Worm (Caenorhabditis elegans) whole organism, L2 larva: Measurements from ENCODE around the gene F19B6.3.

Experiments
- ama-1 ChIP-seq: fragments of 150-350 bp; optimal IDR thresholded peaks from 2 replicates; lab custom pipeline; 2018; ENCODE audit warnings: inconsistent platforms
- fos-1 ChIP-seq: fragments of 150-350 bp; optimal IDR thresholded peaks from 2 replicates; lab custom pipeline; 2014; ENCODE audit warnings: missing biosample characterization, missing genetic modification characterization
- gmeb-1 ChIP-seq: fragments of 150-350 bp; optimal IDR thresholded peaks from 2 replicates; lab custom pipeline; 2014; ENCODE audit warnings: missing biosample characterization, missing genetic modification characterization
- lin-39 ChIP-seq: fragments of 150-350 bp; optimal IDR thresholded peaks from 2 replicates; lab custom pipeline; 2014; ENCODE audit warnings: missing biosample characterization, missing genetic modification reagents, missing genetic modification characterization
- lsy-2 ChIP-seq, 2 experiments: fragments of 150-350 bp in 1 of 2; sonication (generic microtip) in 1 of 2; optimal IDR thresholded peaks; 2 replicates each; lab custom pipeline; 2014 to 2017; ENCODE audit warnings: missing biosample characterization in 2 of 2, missing genetic modification characterization in 2 of 2
- nhr-10 ChIP-seq: sonication (generic microtip); optimal IDR thresholded peaks from 2 replicates; lab custom pipeline; 2017; ENCODE audit warnings: missing biosample characterization, missing genetic modification characterization
- nhr-25 ChIP-seq: fragments of 150-350 bp; sonication (generic microtip); optimal IDR thresholded peaks from 3 replicates; lab custom pipeline; 2014; ENCODE audit warnings: missing biosample characterization, missing genetic modification characterization
- sem-4 ChIP-seq: fragments of 150-350 bp; optimal IDR thresholded peaks from 2 replicates; lab custom pipeline; 2014; ENCODE audit warnings: missing biosample characterization, missing genetic modification reagents, missing genetic modification characterization
- snpc-4 ChIP-seq: fragments of 150-350 bp; optimal IDR thresholded peaks from 2 replicates; lab custom pipeline; 2014; ENCODE audit warnings: missing biosample characterization, missing genetic modification characterization
- unc-62 ChIP-seq: fragments of 150-350 bp; optimal IDR thresholded peaks from 2 replicates; lab custom pipeline; 2014; ENCODE audit warnings: missing biosample characterization, missing genetic modification reagents, missing genetic modification characterization
- ztf-1 ChIP-seq: fragments of 200-800 bp; sonication (Bioruptor generic); conservative IDR thresholded peaks from 2 replicates; pipeline ENCODE4 v1.3.6; 2022; ENCODE audit warnings: missing genetic modification characterization, missing compliant biosample characterization

- TF ChIP-seq fos-1 (tag; lab: Kevin White, UChicago) (no peak), nhr-10 (tag; lab: Kevin White, UChicago) (no peak), lsy-2 (tag; optimal IDR thresholded peaks at IDR 0.05; lab: Kevin White, UChicago) (peak in 1 of 2 experiments; percentile 27), sem-4 (tag; lab: Kevin White, UChicago) (no peak), gmeb-1 (tag; lab: Kevin White, UChicago) (no peak), snpc-4 (tag; lab: Kevin White, UChicago) (no peak), ztf-1 (no peak), nhr-25 (tag; lab: Kevin White, UChicago) (no peak), ama-1 (lab: Kevin White, UChicago) (no peak), unc-62 (GFP tag; lab: Kevin White, UChicago) (no peak), lin-39 (tag; lab: Kevin White, UChicago) (no peak)
Measured at ce11 chrIV:12364964-12365363, 37.9 kb downstream of the F19B6.3 start.
